Worm (Caenorhabditis elegans): Measurements from ENCODE around the gene fat-4.
A peak's percentile ranks its signal among the peaks of the same experiment; 100 is the strongest.

Gene fat-4

DNA sequence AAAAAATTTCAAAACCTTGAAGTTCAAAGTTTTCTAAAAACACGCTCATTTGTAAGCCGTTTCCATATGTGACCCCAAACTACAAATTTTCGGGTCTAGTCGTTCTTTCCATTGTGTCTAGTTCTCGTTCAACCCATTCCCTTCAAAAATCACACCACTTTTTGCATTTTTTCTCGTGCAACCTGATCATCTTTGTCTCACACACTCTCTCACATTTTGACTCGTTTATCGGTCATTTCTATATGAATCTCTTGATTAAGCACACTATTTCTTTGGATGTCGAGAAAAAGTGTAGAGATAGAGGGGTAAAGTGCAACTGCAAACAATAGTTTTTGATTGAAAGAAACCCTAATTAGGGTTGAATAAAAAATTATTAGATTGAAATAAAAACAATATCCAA, 4.3 kb downstream of the fat-4 start (continued):
- TF ChIP-seq swsn-7 (tag; optimal IDR thresholded peaks at IDR 0.05), result peak; percentile 32
- TF ChIP-seq nhr-84 (tag; optimal IDR thresholded peaks at IDR 0.05), result no peak

DNA sequence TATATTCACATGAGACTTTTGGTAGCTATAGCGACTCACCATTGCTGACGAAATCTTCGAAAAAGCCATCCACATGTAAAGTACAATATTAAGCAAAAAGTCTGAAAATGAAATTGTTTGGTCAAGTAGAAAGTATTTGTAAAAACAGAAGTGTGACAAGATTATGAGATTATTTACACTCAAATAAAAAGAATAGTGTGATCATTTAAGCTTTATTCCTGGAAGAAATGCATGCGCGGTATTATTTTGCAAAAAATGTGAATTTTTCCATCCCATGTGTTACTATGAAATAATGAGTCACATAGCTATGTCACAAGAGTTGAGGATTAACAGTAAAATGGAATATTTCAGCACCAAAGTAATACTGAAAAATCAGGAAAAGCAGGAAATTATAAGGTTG, 11.4 kb downstream of the fat-4 start, which contains the start of gene dct-15:
Gene dct-15, minus strand, starts transcription at position 101 of the 400 bp plus-strand sequence.
- TF ChIP-seq unc-62 (GFP tag; optimal IDR thresholded peaks at IDR 0.05), result no peak
- TF ChIP-seq nhr-47 (tag; optimal IDR thresholded peaks at IDR 0.05), result peak; percentile 26
- TF ChIP-seq isw-1 (GFP tag; IDR thresholded peaks at IDR 0.05), result no peak
- no peak for TF ChIP-seq irx-1 (tag; optimal IDR thresholded peaks at IDR 0.05)
- peak; percentile 31 for TF ChIP-seq sox-4 (tag; optimal IDR thresholded peaks at IDR 0.05)
- TF ChIP-seq hlh-4 (tag; optimal IDR thresholded peaks at IDR 0.05), result no peak
- no peak for TF ChIP-seq lin-15B (tag; optimal IDR thresholded peaks at IDR 0.05)
- TF ChIP-seq mef-2 (tag; optimal IDR thresholded peaks at IDR 0.05), result no peak
- no peak for TF ChIP-seq pax-3 (tag; optimal IDR thresholded peaks at IDR 0.05)
- TF ChIP-seq hpl-2 (GFP tag; optimal IDR thresholded peaks at IDR 0.05), result no peak
- TF ChIP-seq nhr-20 (tag; optimal IDR thresholded peaks at IDR 0.05), result no peak
- TF ChIP-seq Y116A8C.19 (tag; optimal IDR thresholded peaks at IDR 0.05; ENCODE audit: borderline replicate concordance), result no peak
- no peak for TF ChIP-seq unc-86 (tag; optimal IDR thresholded peaks at IDR 0.05)
- no peak for TF ChIP-seq ztf-4 (tag; optimal IDR thresholded peaks at IDR 0.05)
- no peak for TF ChIP-seq elt-3 (tag; optimal IDR thresholded peaks at IDR 0.05)
- no peak for TF ChIP-seq jun-1 (tag; optimal IDR thresholded peaks at IDR 0.05)
- TF ChIP-seq lir-3 (tag; optimal IDR thresholded peaks at IDR 0.05; ENCODE audit: poor library complexity), result no peak
- TF ChIP-seq ces-1 (GFP tag; optimal IDR thresholded peaks at IDR 0.05), result no peak
- TF ChIP-seq pqm-1 (tag; optimal IDR thresholded peaks at IDR 0.05), result no peak
- no peak for TF ChIP-seq unc-30 (tag; optimal IDR thresholded peaks at IDR 0.05)
- TF ChIP-seq nhr-71 (tag; optimal IDR thresholded peaks at IDR 0.05), result peak; percentile 31
- TF ChIP-seq nhr-76 (tag; optimal IDR thresholded peaks at IDR 0.05), result no peak
- TF ChIP-seq blmp-1 (tag; optimal IDR thresholded peaks at IDR 0.05), result no peak
- TF ChIP-seq lin-35 (GFP tag; optimal IDR thresholded peaks at IDR 0.05), result no peak
- TF ChIP-seq skn-1 (tag; optimal IDR thresholded peaks at IDR 0.05), result no peak
- no peak for TF ChIP-seq fkh-4 (tag; optimal IDR thresholded peaks at IDR 0.05; ENCODE audit: borderline replicate concordance)
- peak; percentile 71 for TF ChIP-seq dsc-1 (tag; optimal IDR thresholded peaks at IDR 0.05)
- TF ChIP-seq grh-1 (GFP tag; IDR thresholded peaks at IDR 0.05), result no peak
- TF ChIP-seq aha-1 (tag; optimal IDR thresholded peaks at IDR 0.05), result no peak
- TF ChIP-seq fkh-8 (tag; optimal IDR thresholded peaks at IDR 0.05), result peak; percentile 68
- no peak for TF ChIP-seq egl-27 (tag; optimal IDR thresholded peaks at IDR 0.05)
- TF ChIP-seq nhr-11 (tag; optimal IDR thresholded peaks at IDR 0.05), result no peak
- no peak for TF ChIP-seq tlp-1 (tag; optimal IDR thresholded peaks at IDR 0.05)
- TF ChIP-seq nhr-77 (tag; optimal IDR thresholded peaks at IDR 0.05), result no peak

DNA sequence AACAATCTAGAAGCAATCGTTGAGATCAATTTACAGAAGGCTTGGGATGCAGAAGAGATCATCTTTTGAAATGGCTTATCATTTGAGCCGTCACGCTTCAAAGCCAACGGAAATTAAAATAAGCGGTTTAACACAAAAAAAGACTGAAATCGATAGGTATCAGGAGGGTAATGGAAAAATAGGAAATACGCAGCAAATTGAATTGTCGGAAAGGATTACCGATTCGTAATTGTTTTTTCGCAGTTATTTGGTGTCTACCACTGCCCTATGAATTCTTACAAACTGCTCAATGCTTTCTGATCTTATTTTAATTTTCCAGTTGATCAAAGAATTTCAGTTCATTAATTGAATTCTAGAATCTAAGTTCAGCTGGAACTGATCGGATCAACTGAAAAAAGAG, 12.3 kb downstream of the fat-4 start:
- TF ChIP-seq nhr-47 (tag; optimal IDR thresholded peaks at IDR 0.05) (peak; percentile 26), alr-1 (tag; optimal IDR thresholded peaks at IDR 0.05; ENCODE audit: borderline replicate concordance) (no peak), nhr-20 (tag; optimal IDR thresholded peaks at IDR 0.05) (no peak), ces-1 (GFP tag; optimal IDR thresholded peaks at IDR 0.05) (no peak), dsc-1 (tag; optimal IDR thresholded peaks at IDR 0.05) (peak; percentile 68), hlh-4 (tag; optimal IDR thresholded peaks at IDR 0.05) (no peak), C04F5.9 (tag; optimal IDR thresholded peaks at IDR 0.05) (no peak), hpl-2 (GFP tag; optimal IDR thresholded peaks at IDR 0.05) (no peak), lin-15B (tag; optimal IDR thresholded peaks at IDR 0.05) (no peak), nhr-85 (tag) (no peak), fkh-8 (tag; optimal IDR thresholded peaks at IDR 0.05) (peak; percentile 63), unc-30 (tag; optimal IDR thresholded peaks at IDR 0.05) (peak; percentile 16), pag-3 (tag; optimal IDR thresholded peaks at IDR 0.05; ENCODE audit: borderline replicate concordance, insufficient read depth) (no peak), aha-1 (tag; optimal IDR thresholded peaks at IDR 0.05) (no peak), nhr-71 (tag; optimal IDR thresholded peaks at IDR 0.05) (peak; percentile 53), nhr-28 (tag; optimal IDR thresholded peaks at IDR 0.05) (no peak)

All from whole organism, L1 larva.